Fruit fly (Drosophila melanogaster) whole organism, embryonic: Measurements from ENCODE around the gene Dif.
A peak's percentile ranks its signal among the peaks of the same experiment; 100 is the strongest.

Source experiments
- Ada2b ChIP-seq: fragments of 200-800 bp; sonication (Bioruptor generic); IDR thresholded peaks from 2 replicates; pipeline ENCODE4 v1.3.6; 2022; ENCODE audit warnings: missing biosample characterization, missing genetic modification characterization
- CG10959 ChIP-seq: fragments of 200-800 bp; sonication (Bioruptor generic); IDR thresholded peaks from 2 replicates; pipeline ENCODE4 v1.3.6; 2022; ENCODE audit warnings: missing biosample characterization, missing genetic modification characterization
- CG1233 ChIP-seq: fragments of 200-800 bp; sonication (Bioruptor generic); optimal IDR thresholded peaks from 4 replicates; lab custom pipeline; 2018; ENCODE audit warnings: missing biosample characterization, mild to moderate bottlenecking, missing genetic modification characterization
- CG12659 ChIP-seq: fragments of 200-800 bp; sonication (Bioruptor generic); optimal IDR thresholded peaks from 3 replicates; lab custom pipeline; 2017; ENCODE audit warnings: mild to moderate bottlenecking, missing biosample characterization, missing genetic modification reagents, missing genetic modification characterization
- CG14667 ChIP-seq: fragments of 200-800 bp; sonication (Bioruptor generic); IDR thresholded peaks from 2 replicates; pipeline ENCODE4 v1.3.6; 2022; ENCODE audit warnings: missing biosample characterization, missing genetic modification characterization
- CG15073 ChIP-seq: fragments of 200-800 bp; sonication (Bioruptor generic); optimal IDR thresholded peaks from 2 replicates; lab custom pipeline; 2016; ENCODE audit warnings: missing biosample characterization, missing genetic modification characterization
- CG16863 ChIP-seq: fragments of 200-800 bp; sonication (Bioruptor generic); optimal IDR thresholded peaks from 3 replicates; lab custom pipeline; 2016; ENCODE audit warnings: missing biosample characterization, missing genetic modification characterization
- CG17802 ChIP-seq: fragments of 200-800 bp; sonication (Bioruptor generic); optimal IDR thresholded peaks from 2 replicates; lab custom pipeline; 2018; ENCODE audit warnings: missing biosample characterization, mild to moderate bottlenecking, missing genetic modification characterization, moderate library complexity
- CG2712 ChIP-seq: fragments of 200-800 bp; optimal IDR thresholded peaks from 3 replicates; lab custom pipeline; 2019; ENCODE audit warnings: missing biosample characterization, mild to moderate bottlenecking, missing genetic modification characterization, moderate library complexity
- CG30403 ChIP-seq: fragments of 200-800 bp; sonication (Bioruptor generic); optimal IDR thresholded peaks from 3 replicates; lab custom pipeline; 2016; ENCODE audit warnings: missing biosample characterization, missing genetic modification characterization
- CG31224 ChIP-seq: fragments of 200-800 bp; sonication (Bioruptor generic); IDR thresholded peaks from 2 replicates; pipeline ENCODE4 v1.3.6; 2022; ENCODE audit warnings: missing biosample characterization, missing genetic modification characterization
- CG6654 ChIP-seq: fragments of 200-800 bp; sonication (Bioruptor generic); optimal IDR thresholded peaks from 2 replicates; lab custom pipeline; 2017; ENCODE audit warnings: missing biosample characterization, mild to moderate bottlenecking, missing genetic modification characterization
- CG6689 ChIP-seq: fragments of 200-800 bp; sonication (Bioruptor generic); IDR thresholded peaks from 2 replicates; pipeline ENCODE4 v1.3.6; 2022; ENCODE audit warnings: missing biosample characterization, missing genetic modification characterization
- CG8765 ChIP-seq: fragments of 200-800 bp; sonication (Bioruptor generic); IDR thresholded peaks from 2 replicates; pipeline ENCODE4 v1.3.6; 2022; ENCODE audit warnings: missing biosample characterization, missing genetic modification characterization
- Dad ChIP-seq: fragments of 200-800 bp; sonication (Bioruptor generic); optimal IDR thresholded peaks from 3 replicates; lab custom pipeline; 2016; ENCODE audit warnings: missing biosample characterization, missing genetic modification characterization
- H15 ChIP-seq: fragments of 200-800 bp; sonication (Bioruptor generic); IDR thresholded peaks from 3 replicates; pipeline ENCODE4 v1.3.6; 2022; ENCODE audit warnings: missing biosample characterization, missing genetic modification characterization
- HLH54F ChIP-seq: fragments of 200-800 bp; sonication (Bioruptor generic); optimal IDR thresholded peaks from 3 replicates; lab custom pipeline; 2016; ENCODE audit warnings: missing biosample characterization, missing genetic modification characterization
- Jarid2 ChIP-seq: fragments of 200-800 bp; sonication (Bioruptor generic); optimal IDR thresholded peaks from 3 replicates; lab custom pipeline; 2017; ENCODE audit warnings: mild to moderate bottlenecking, missing biosample characterization, missing genetic modification reagents, missing genetic modification characterization
- MTF-1 ChIP-seq: fragments of 200-800 bp; sonication (Bioruptor generic); optimal IDR thresholded peaks from 2 replicates; lab custom pipeline; 2018; ENCODE audit warnings: missing biosample characterization, mild to moderate bottlenecking, missing genetic modification characterization, borderline replicate concordance
- Mad ChIP-seq: fragments of 200-800 bp; sonication (Bioruptor generic); optimal IDR thresholded peaks from 2 replicates; lab custom pipeline; 2016; ENCODE audit warnings: missing biosample characterization, missing genetic modification characterization
- Max ChIP-seq: fragments of 200-800 bp; sonication (Bioruptor generic); optimal IDR thresholded peaks from 2 replicates; lab custom pipeline; 2016; ENCODE audit warnings: missing biosample characterization, mild to moderate bottlenecking, missing genetic modification characterization
- Mes4 ChIP-seq: fragments of 200-800 bp; sonication (Bioruptor generic); optimal IDR thresholded peaks from 2 replicates; lab custom pipeline; 2016; ENCODE audit warnings: missing biosample characterization, missing genetic modification characterization
- Rfx ChIP-seq: fragments of 200-800 bp; sonication (Bioruptor generic); IDR thresholded peaks from 2 replicates; pipeline ENCODE4 v1.3.6; 2022; ENCODE audit warnings: missing biosample characterization, missing genetic modification characterization
- Scr ChIP-seq: fragments of 200-800 bp; sonication (Bioruptor generic); IDR thresholded peaks from 2 replicates; pipeline ENCODE4 v1.3.6; 2022; ENCODE audit warnings: missing biosample characterization, missing genetic modification characterization; ENCODE audit not compliant: partially characterized antibody
- Trl ChIP-seq, 3 experiments: fragments of >200 bp in 2 of 3; fragments of 200-800 bp in 1 of 3; sonication (Bioruptor generic) in 1 of 3; optimal IDR thresholded peaks; 2 replicates in 1 of 3; 3 replicates in 2 of 3; lab custom pipeline; 2016 to 2017; ENCODE audit warnings: missing biosample characterization in 1 of 3, missing genetic modification characterization in 1 of 3
- Usf ChIP-seq: fragments of 200-800 bp; sonication (Bioruptor generic); optimal IDR thresholded peaks from 2 replicates; lab custom pipeline; 2017; ENCODE audit warnings: missing genotype, missing biosample characterization, missing genetic modification characterization
- abd-A ChIP-seq: fragments of 200-800 bp; sonication (Bioruptor generic); optimal IDR thresholded peaks from 3 replicates; lab custom pipeline; 2019; ENCODE audit warnings: missing biosample characterization, mild to moderate bottlenecking, missing genetic modification characterization, moderate library complexity
- al ChIP-seq: fragments of 200-800 bp; sonication (Bioruptor generic); IDR thresholded peaks from 2 replicates; pipeline ENCODE4 v1.3.6; 2022; ENCODE audit warnings: missing biosample characterization, missing genetic modification characterization
- br ChIP-seq: fragments of >200 bp; optimal IDR thresholded peaks from 2 replicates; lab custom pipeline; 2017
- cad ChIP-seq: fragments of >200 bp; optimal IDR thresholded peaks from 2 replicates; lab custom pipeline; 2017; ENCODE audit warnings: missing biosample characterization, missing genetic modification characterization
- cg ChIP-seq: fragments of 200-800 bp; sonication (Bioruptor generic); optimal IDR thresholded peaks from 3 replicates; lab custom pipeline; 2019; ENCODE audit warnings: missing biosample characterization, mild to moderate bottlenecking, missing genetic modification characterization, moderate library complexity
- chif ChIP-seq, 2 experiments: fragments of 200-800 bp; sonication (Bioruptor generic); optimal IDR thresholded peaks; 3 replicates each; lab custom pipeline; 2016; ENCODE audit warnings: missing biosample characterization in 2 of 2, missing genetic modification characterization in 2 of 2
- chinmo ChIP-seq: fragments of 200-800 bp; sonication (Bioruptor generic); IDR thresholded peaks from 4 replicates; pipeline ENCODE4 v1.3.6; 2022; ENCODE audit warnings: missing biosample characterization, missing genetic modification characterization; ENCODE audit not compliant: partially characterized antibody
- danr ChIP-seq: fragments of 200-800 bp; sonication (Bioruptor generic); IDR thresholded peaks from 2 replicates; pipeline ENCODE4 v1.3.6; 2022; ENCODE audit warnings: missing biosample characterization, missing genetic modification characterization
- dpn ChIP-seq, 2 experiments: fragments of 200-800 bp; sonication (Bioruptor generic); optimal IDR thresholded peaks; 3 replicates each; lab custom pipeline; 2016; ENCODE audit warnings: missing biosample characterization in 2 of 2, missing genetic modification characterization in 2 of 2
- esg ChIP-seq: fragments of 200-800 bp; sonication (Bioruptor generic); conservative IDR thresholded peaks from 2 replicates; pipeline ENCODE4 v1.3.6; 2022; ENCODE audit warnings: missing biosample characterization, missing genetic modification characterization
- fd3F ChIP-seq: fragments of 200-800 bp; sonication (Bioruptor generic); optimal IDR thresholded peaks from 2 replicates; lab custom pipeline; 2018; ENCODE audit warnings: missing biosample characterization, mild to moderate bottlenecking, missing genetic modification characterization, moderate library complexity
- ftz-f1 ChIP-seq: fragments of 200-800 bp; sonication (Bioruptor generic); optimal IDR thresholded peaks from 2 replicates; lab custom pipeline; 2016; ENCODE audit warnings: missing biosample characterization, missing genetic modification characterization
- jumu ChIP-seq: fragments of 200-800 bp; sonication (Bioruptor generic); optimal IDR thresholded peaks from 3 replicates; lab custom pipeline; 2016; ENCODE audit warnings: missing biosample characterization, missing genetic modification characterization
- knrl ChIP-seq: fragments of 200-800 bp; sonication (Bioruptor generic); IDR thresholded peaks from 3 replicates; pipeline ENCODE4 v1.3.6; 2022; ENCODE audit warnings: missing biosample characterization, missing genetic modification characterization; ENCODE audit not compliant: partially characterized antibody
- luna ChIP-seq: fragments of 200-800 bp; sonication (Bioruptor generic); optimal IDR thresholded peaks from 2 replicates; lab custom pipeline; 2016; ENCODE audit warnings: missing biosample characterization, missing genetic modification characterization
- onecut ChIP-seq: fragments of 200-800 bp; sonication (Bioruptor generic); IDR thresholded peaks from 2 replicates; pipeline ENCODE4 v1.3.6; 2022; ENCODE audit warnings: missing biosample characterization, missing genetic modification characterization
- org-1 ChIP-seq: fragments of 200-800 bp; sonication (Bioruptor generic); optimal IDR thresholded peaks from 2 replicates; lab custom pipeline; 2017; ENCODE audit warnings: missing biosample characterization, missing genetic modification characterization
- pros ChIP-seq: fragments of 200-800 bp; sonication (Bioruptor generic); optimal IDR thresholded peaks from 3 replicates; lab custom pipeline; 2019; ENCODE audit warnings: missing biosample characterization, mild to moderate bottlenecking, missing genetic modification characterization, moderate library complexity
- sens ChIP-seq: fragments of 200-800 bp; sonication (Bioruptor generic); peaks from one replicate; lab custom pipeline; 2016; ENCODE audit warnings: missing biosample characterization, missing genetic modification characterization
- sisA ChIP-seq: fragments of 200-800 bp; sonication (Bioruptor generic); IDR thresholded peaks from 2 replicates; pipeline ENCODE4 v1.3.6; 2022; ENCODE audit warnings: missing biosample characterization, missing genetic modification characterization
- sna ChIP-seq: fragments of 200-800 bp; sonication (Bioruptor generic); IDR thresholded peaks from 2 replicates; pipeline ENCODE4 v1.3.6; 2022; ENCODE audit warnings: missing biosample characterization, missing genetic modification characterization; ENCODE audit not compliant: partially characterized antibody
- tio ChIP-seq: fragments of 200-800 bp; sonication (Bioruptor generic); optimal IDR thresholded peaks from 2 replicates; lab custom pipeline; 2017; ENCODE audit warnings: missing biosample characterization, missing genetic modification characterization, inconsistent platforms
- tup ChIP-seq: fragments of 200-800 bp; sonication (Bioruptor generic); optimal IDR thresholded peaks from 2 replicates; lab custom pipeline; 2016; ENCODE audit warnings: missing biosample characterization, mild to moderate bottlenecking, missing genetic modification characterization, moderate library complexity
- tx ChIP-seq: fragments of 200-800 bp; sonication (Bioruptor generic); optimal IDR thresholded peaks from 2 replicates; lab custom pipeline; 2016; ENCODE audit warnings: missing biosample characterization, missing genetic modification characterization
- vnd ChIP-seq: fragments of 200-800 bp; sonication (Bioruptor generic); IDR thresholded peaks from 3 replicates; pipeline ENCODE4 v1.3.6; 2022; ENCODE audit warnings: missing biosample characterization, missing genetic modification characterization; ENCODE audit not compliant: partially characterized antibody
- wor ChIP-seq: fragments of 200-800 bp; sonication (Bioruptor generic); IDR thresholded peaks from 2 replicates; pipeline ENCODE4 v1.3.6; 2022; ENCODE audit warnings: missing biosample characterization, missing genetic modification characterization

The Dif gene

DNA sequence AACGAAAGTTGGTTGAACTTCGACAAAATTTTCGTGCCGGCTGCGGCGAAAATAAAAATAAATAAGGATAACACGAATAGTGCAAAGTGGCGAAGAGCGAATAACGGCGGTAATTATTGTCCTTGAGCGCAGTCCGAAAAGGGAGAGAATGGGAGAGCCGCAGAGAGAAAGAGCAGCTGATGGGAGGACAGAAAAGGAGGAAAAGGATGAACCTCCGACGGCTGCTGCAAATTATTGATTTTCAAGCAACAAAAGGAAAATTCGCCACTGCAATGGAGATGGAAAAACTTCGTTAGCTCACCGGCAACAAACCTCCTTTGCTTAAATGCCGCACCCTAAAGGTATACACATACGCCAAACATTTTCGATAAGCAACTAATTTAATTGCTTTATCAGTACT lies 50.2 kb downstream of the Dif start:
- TF ChIP-seq onecut (GFP tag; lab: Robert Waterston, UW) = peak; percentile 69
- no peak for TF ChIP-seq H15 (GFP tag; lab: Robert Waterston, UW)
- TF ChIP-seq chif (GFP tag; optimal IDR thresholded peaks at IDR 0.05; lab: Kevin White, UChicago) = no peak
- TF ChIP-seq pros (GFP tag; lab: Kevin White, UChicago) = peak; percentile 7
- TF ChIP-seq jumu = no peak
- no peak for TF ChIP-seq Jarid2
- TF ChIP-seq cad (GFP tag; lab: Kevin White, UChicago) = peak; percentile 19
- TF ChIP-seq CG16863 = no peak
- no peak for TF ChIP-seq CG6654
- no peak for TF ChIP-seq al (GFP tag; lab: Robert Waterston, UW)
- no peak for TF ChIP-seq esg (GFP tag; lab: Robert Waterston, UW)
- no peak for TF ChIP-seq abd-A
- no peak for TF ChIP-seq Dad
- no peak for TF ChIP-seq CG10959 (GFP tag; lab: Robert Waterston, UW)
- no peak for TF ChIP-seq Mes4 (GFP tag; lab: Kevin White, UChicago)
- TF ChIP-seq ftz-f1 (GFP tag; lab: Kevin White, UChicago) = no peak
- no peak for TF ChIP-seq CG12659 (GFP tag; lab: Kevin White, UChicago)
- TF ChIP-seq knrl (GFP tag; lab: Robert Waterston, UW) = no peak
- no peak for TF ChIP-seq luna
- no peak for TF ChIP-seq CG14667
- TF ChIP-seq CG17802 (tag; lab: Kevin White, UChicago) = no peak
- no peak for TF ChIP-seq tup (GFP tag; lab: Kevin White, UChicago)
- TF ChIP-seq Rfx (GFP tag; lab: Robert Waterston, UW) = no peak
- 0 out of 3 replicates have a peak, but pooled peaks have one; percentile 12 for TF ChIP-seq vnd (GFP tag; lab: Robert Waterston, UW)
- no peak for TF ChIP-seq CG1233 (GFP tag; lab: Kevin White, UChicago)
- no peak for TF ChIP-seq org-1 (GFP tag; lab: Kevin White, UChicago)
- TF ChIP-seq CG31224 (GFP tag; lab: Robert Waterston, UW) = peak; percentile 76
- TF ChIP-seq CG6689 (GFP tag; lab: Robert Waterston, UW) = no peak
- TF ChIP-seq sens = peak; percentile 49
- TF ChIP-seq HLH54F (GFP tag; lab: Kevin White, UChicago) = no peak
- TF ChIP-seq MTF-1 (GFP tag; lab: Kevin White, UChicago) = no peak
- TF ChIP-seq Trl (optimal IDR thresholded peaks at IDR 0.05; lab: Kevin White, UChicago) = peak; percentile 28 to 37
- TF ChIP-seq Trl (GFP tag; optimal IDR thresholded peaks at IDR 0.05; lab: Kevin White, UChicago) = no peak
- TF ChIP-seq sna (GFP tag; lab: Robert Waterston, UW) = no peak
- TF ChIP-seq CG30403 (GFP tag; lab: Kevin White, UChicago) = no peak
- TF ChIP-seq Max (GFP tag; lab: Kevin White, UChicago) = no peak
- TF ChIP-seq CG8765 = no peak

- TF ChIP-seq br (no peak), Ada2b (0 out of 2 replicates have a peak, but pooled peaks have one; percentile 10), Mad (GFP tag; lab: Kevin White, UChicago) (peak; percentile 42), Mes4 (GFP tag; lab: Kevin White, UChicago) (peak; percentile 47), tx (GFP tag; lab: Kevin White, UChicago) (peak; percentile 28), wor (GFP tag; lab: Robert Waterston, UW) (no peak), cg (GFP tag; lab: Kevin White, UChicago) (peak; percentile 26), CG15073 (no peak), cad (GFP tag; lab: Kevin White, UChicago) (no peak), Usf (no peak), tio (GFP tag; lab: Kevin White, UChicago) (peak; percentile 67), fd3F (GFP tag; lab: Kevin White, UChicago) (peak; percentile 2), sisA (peak; percentile 30; the same call in 1 of the 2 replicates), CG2712 (tag; lab: Kevin White, UChicago) (peak; percentile 91), danr (GFP tag; lab: Robert Waterston, UW) (no peak), dpn (GFP tag; optimal IDR thresholded peaks at IDR 0.05; lab: Kevin White, UChicago) (peak; percentile 9 to 78), chinmo (GFP tag; lab: Robert Waterston, UW) (no peak), vnd (GFP tag; lab: Robert Waterston, UW) (no peak), Scr (GFP tag; lab: Robert Waterston, UW) (no peak)
These were observed 50.6 kb downstream of the Dif start for dm6 chr2L:17382318-17382717.
